Worm (Caenorhabditis elegans) whole organism, midembryonic: ENCODE data around the gene acs-22.

Experiments used
- T22C8.4 ChIP-seq: fragments of 200-800 bp; sonication (Bioruptor generic); IDR thresholded peaks from 2 replicates; pipeline ENCODE4 v1.3.6; 2022; ENCODE audit warnings: missing genetic modification characterization, missing compliant biosample characterization
- cog-1 ChIP-seq: sonication (generic microtip); optimal IDR thresholded peaks from 2 replicates; lab custom pipeline; 2016; ENCODE audit warnings: missing genetic modification characterization, missing compliant biosample characterization
- flt-1 ChIP-seq: fragments of 200-800 bp; sonication (Bioruptor generic); IDR thresholded peaks from 2 replicates; pipeline ENCODE4 v1.3.6; 2022; ENCODE audit warnings: missing genetic modification characterization, missing compliant biosample characterization
- klf-2 ChIP-seq: fragments of 200-800 bp; sonication (Bioruptor generic); conservative IDR thresholded peaks from 2 replicates; pipeline ENCODE4 v1.3.6; 2022; ENCODE audit warnings: missing genetic modification reagents, missing genetic modification characterization, missing compliant biosample characterization
- med-1 ChIP-seq: sonication (generic microtip); optimal IDR thresholded peaks from 2 replicates; lab custom pipeline; 2017; ENCODE audit warnings: missing genetic modification characterization, mild to moderate bottlenecking, missing compliant biosample characterization, antibody characterized with exemption, missing genetic modification reagents; ENCODE audit not compliant: insufficient read depth
- ref-1 ChIP-seq: fragments of 200-800 bp; sonication (Bioruptor generic); conservative IDR thresholded peaks from 2 replicates; pipeline ENCODE4 v1.3.6; 2022; ENCODE audit warnings: missing genetic modification reagents, missing genetic modification characterization, missing compliant biosample characterization
- tab-1 ChIP-seq: fragments of 200-800 bp; sonication (Bioruptor generic); IDR thresholded peaks from 2 replicates; pipeline ENCODE4 v1.3.6; 2022; ENCODE audit warnings: missing genetic modification characterization, missing compliant biosample characterization
- ztf-23 ChIP-seq: fragments of 200-800 bp; sonication (Bioruptor generic); IDR thresholded peaks from 2 replicates; pipeline ENCODE4 v1.3.6; 2022; ENCODE audit warnings: missing genetic modification reagents, missing genetic modification characterization, missing compliant biosample characterization
- ztf-29 ChIP-seq: fragments of 200-800 bp; sonication (Bioruptor generic); IDR thresholded peaks from 2 replicates; pipeline ENCODE4 v1.3.6; 2022; ENCODE audit warnings: missing genetic modification reagents, missing genetic modification characterization, missing compliant biosample characterization

Gene acs-22

ce11 chrX:8955808-8956207, 24.8 kb downstream of the acs-22 start:
- no peak for TF ChIP-seq ztf-23 (GFP tag; lab: Robert Waterston, UW)
- TF ChIP-seq klf-2 = no peak
- TF ChIP-seq tab-1 = no peak
- no peak for TF ChIP-seq med-1 (GFP tag; lab: Kevin White, UChicago)
- no peak for TF ChIP-seq ztf-29 (GFP tag; lab: Robert Waterston, UW)

- no peak for TF ChIP-seq ztf-29 (GFP tag; lab: Robert Waterston, UW)
- no peak for TF ChIP-seq ref-1 (GFP tag; lab: Robert Waterston, UW)
- TF ChIP-seq cog-1 (tag; lab: Kevin White, UChicago) = no peak
Measured at ce11 chrX:8957974-8958373, 27.0 kb downstream of the acs-22 start.

- no peak for TF ChIP-seq ztf-23 (GFP tag; lab: Robert Waterston, UW)
- TF ChIP-seq T22C8.4 = no peak
- no peak for TF ChIP-seq ztf-29 (GFP tag; lab: Robert Waterston, UW)
- no peak for TF ChIP-seq ref-1 (GFP tag; lab: Robert Waterston, UW)
- TF ChIP-seq tab-1 = no peak
- no peak for TF ChIP-seq klf-2
- TF ChIP-seq flt-1 (GFP tag; lab: Robert Waterston, UW) = no peak
- TF ChIP-seq med-1 (GFP tag; lab: Kevin White, UChicago) = no peak
- no peak for TF ChIP-seq cog-1 (tag; lab: Kevin White, UChicago)
Measured at ce11 chrX:8961120-8961834, 30.3 kb downstream of the acs-22 start, which contains the start of gene aexr-3. Gene aexr-3 (minus strand): TSS chrX:8961170.

ce11 chrX:8963469-8963868, 32.5 kb downstream of the acs-22 start:
- TF ChIP-seq klf-2 = no peak
- no peak for TF ChIP-seq T22C8.4
- no peak for TF ChIP-seq ztf-23 (GFP tag; lab: Robert Waterston, UW)
- no peak for TF ChIP-seq cog-1 (tag; lab: Kevin White, UChicago)
- TF ChIP-seq med-1 (GFP tag; lab: Kevin White, UChicago) = no peak
- no peak for TF ChIP-seq flt-1 (GFP tag; lab: Robert Waterston, UW)
- no peak for TF ChIP-seq ztf-29 (GFP tag; lab: Robert Waterston, UW)
- TF ChIP-seq tab-1 = no peak
- TF ChIP-seq ref-1 (GFP tag; lab: Robert Waterston, UW) = no peak

ce11 chrX:8969111-8970048, 38.4 kb downstream of the acs-22 start:
- TF ChIP-seq ztf-23 (GFP tag; lab: Robert Waterston, UW) (0 out of 2 replicates have a peak, but pooled peaks have one; percentile 55), tab-1 (0 out of 2 replicates have a peak, but pooled peaks have one; percentile 30), cog-1 (tag; lab: Kevin White, UChicago) (peak; percentile 21), ztf-29 (GFP tag; lab: Robert Waterston, UW) (no peak), flt-1 (GFP tag; lab: Robert Waterston, UW) (no peak)

ce11 chrX:8971461-8971860, 40.5 kb downstream of the acs-22 start:
- TF ChIP-seq tab-1 = no peak
- TF ChIP-seq ref-1 (GFP tag; lab: Robert Waterston, UW) = no peak
- TF ChIP-seq T22C8.4 = peak; percentile 82
- peak; percentile 79 for TF ChIP-seq ztf-23 (GFP tag; lab: Robert Waterston, UW)
- peak; percentile 83 for TF ChIP-seq flt-1 (GFP tag; lab: Robert Waterston, UW)
- no peak for TF ChIP-seq klf-2
- peak; percentile 20 for TF ChIP-seq med-1 (GFP tag; lab: Kevin White, UChicago)
- peak; percentile 38 for TF ChIP-seq cog-1 (tag; lab: Kevin White, UChicago)

ce11 chrX:8980676-8981075, 49.7 kb downstream of the acs-22 start, which contains the start of gene nmur-1:
Gene nmur-1 (plus strand): TSS chrX:8980976.
- TF ChIP-seq ref-1 (GFP tag; lab: Robert Waterston, UW) (no peak), T22C8.4 (no peak), cog-1 (tag; lab: Kevin White, UChicago) (no peak), ztf-23 (GFP tag; lab: Robert Waterston, UW) (no peak), flt-1 (GFP tag; lab: Robert Waterston, UW) (no peak), klf-2 (no peak), tab-1 (no peak), ztf-29 (GFP tag; lab: Robert Waterston, UW) (no peak), med-1 (GFP tag; lab: Kevin White, UChicago) (no peak)

ce11 chrX:8986452-8986851, 55.5 kb downstream of the acs-22 start:
- TF ChIP-seq ztf-23 (GFP tag; lab: Robert Waterston, UW) (no peak), ref-1 (GFP tag; lab: Robert Waterston, UW) (no peak), ztf-29 (GFP tag; lab: Robert Waterston, UW) (no peak), T22C8.4 (no peak), flt-1 (GFP tag; lab: Robert Waterston, UW) (no peak), cog-1 (tag; lab: Kevin White, UChicago) (no peak), med-1 (GFP tag; lab: Kevin White, UChicago) (no peak), klf-2 (no peak), tab-1 (no peak)

- TF ChIP-seq med-1 (GFP tag; lab: Kevin White, UChicago) (no peak), ztf-23 (GFP tag; lab: Robert Waterston, UW) (no peak), ztf-29 (GFP tag; lab: Robert Waterston, UW) (no peak), cog-1 (tag; lab: Kevin White, UChicago) (no peak), flt-1 (GFP tag; lab: Robert Waterston, UW) (no peak), klf-2 (no peak), tab-1 (no peak), ref-1 (GFP tag; lab: Robert Waterston, UW) (no peak), T22C8.4 (no peak)
Measured at ce11 chrX:8987828-8988227, 56.8 kb downstream of the acs-22 start, which contains the start of gene twk-18. Gene twk-18 (plus strand): TSS chrX:8988128.
